Worm (Caenorhabditis elegans) whole organism, midembryonic: Measurements from ENCODE around the gene lpr-6.
A peak's percentile ranks its signal among the peaks of the same experiment; 100 is the strongest.

ENCODE experiments used
- T22C8.4 ChIP-seq: fragments of 200-800 bp; sonication (Bioruptor generic); IDR thresholded peaks from 2 replicates; pipeline ENCODE4 v1.3.6; 2022; ENCODE audit warnings: missing genetic modification characterization, missing compliant biosample characterization
- cog-1 ChIP-seq: sonication (generic microtip); optimal IDR thresholded peaks from 2 replicates; lab custom pipeline; 2016; ENCODE audit warnings: missing genetic modification characterization, missing compliant biosample characterization
- flt-1 ChIP-seq: fragments of 200-800 bp; sonication (Bioruptor generic); IDR thresholded peaks from 2 replicates; pipeline ENCODE4 v1.3.6; 2022; ENCODE audit warnings: missing genetic modification characterization, missing compliant biosample characterization
- klf-2 ChIP-seq: fragments of 200-800 bp; sonication (Bioruptor generic); conservative IDR thresholded peaks from 2 replicates; pipeline ENCODE4 v1.3.6; 2022; ENCODE audit warnings: missing genetic modification reagents, missing genetic modification characterization, missing compliant biosample characterization
- med-1 ChIP-seq: sonication (generic microtip); optimal IDR thresholded peaks from 2 replicates; lab custom pipeline; 2017; ENCODE audit warnings: missing genetic modification characterization, mild to moderate bottlenecking, missing compliant biosample characterization, antibody characterized with exemption, missing genetic modification reagents; ENCODE audit not compliant: insufficient read depth
- ref-1 ChIP-seq: fragments of 200-800 bp; sonication (Bioruptor generic); conservative IDR thresholded peaks from 2 replicates; pipeline ENCODE4 v1.3.6; 2022; ENCODE audit warnings: missing genetic modification reagents, missing genetic modification characterization, missing compliant biosample characterization
- tab-1 ChIP-seq: fragments of 200-800 bp; sonication (Bioruptor generic); IDR thresholded peaks from 2 replicates; pipeline ENCODE4 v1.3.6; 2022; ENCODE audit warnings: missing genetic modification characterization, missing compliant biosample characterization
- ztf-23 ChIP-seq: fragments of 200-800 bp; sonication (Bioruptor generic); IDR thresholded peaks from 2 replicates; pipeline ENCODE4 v1.3.6; 2022; ENCODE audit warnings: missing genetic modification reagents, missing genetic modification characterization, missing compliant biosample characterization
- ztf-29 ChIP-seq: fragments of 200-800 bp; sonication (Bioruptor generic); IDR thresholded peaks from 2 replicates; pipeline ENCODE4 v1.3.6; 2022; ENCODE audit warnings: missing genetic modification reagents, missing genetic modification characterization, missing compliant biosample characterization

lpr-6 gene

DNA sequence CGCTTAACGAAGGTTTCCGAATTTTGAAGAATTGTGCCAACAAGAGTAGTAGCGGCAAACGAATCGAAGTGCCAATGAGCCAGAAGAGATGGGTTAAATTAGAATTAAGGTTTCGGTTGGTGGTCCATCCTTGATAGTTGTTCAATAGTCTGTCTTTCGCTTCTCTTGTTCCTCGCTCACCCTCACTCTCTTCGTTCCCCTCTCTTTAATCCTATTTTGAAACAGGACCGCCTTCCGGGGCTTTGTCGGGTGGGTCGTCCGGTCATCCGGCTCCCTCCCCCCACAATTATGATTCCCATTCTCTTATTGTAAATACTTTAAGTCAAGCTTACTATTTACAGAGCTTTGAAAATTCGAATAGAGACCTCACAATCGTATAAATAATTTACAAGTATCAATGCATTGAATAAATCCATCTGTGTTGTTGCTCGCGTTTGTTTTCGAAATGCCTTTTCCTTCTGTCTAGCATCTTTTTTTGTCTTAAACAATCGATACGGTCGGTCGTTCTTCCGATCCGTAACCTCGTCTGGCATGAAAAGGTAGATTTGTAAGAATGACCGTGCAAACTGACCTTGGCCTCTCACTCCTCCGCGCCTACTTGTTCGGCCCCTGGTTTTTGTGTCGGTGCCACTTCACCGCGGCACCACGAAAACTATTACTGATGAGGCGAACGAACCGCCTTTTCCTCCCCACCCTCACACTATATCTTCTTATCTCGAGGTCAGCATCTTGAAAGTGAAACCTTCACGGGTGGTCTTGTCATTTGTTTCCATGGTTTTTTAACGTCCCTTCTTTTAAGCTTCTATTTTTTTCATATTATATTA, 26.5 kb upstream of the lpr-6 start:
- TF ChIP-seq T22C8.4 (GFP tag; lab: Robert Waterston, UW) (no peak), ref-1 (GFP tag; lab: Robert Waterston, UW) (no peak), flt-1 (GFP tag; lab: Robert Waterston, UW) (no peak), klf-2 (GFP tag; lab: Robert Waterston, UW) (no peak), cog-1 (no peak), tab-1 (GFP tag; lab: Robert Waterston, UW) (no peak), med-1 (GFP tag; lab: Kevin White, UChicago) (no peak), ztf-23 (GFP tag; lab: Robert Waterston, UW) (no peak), ztf-29 (no peak)

ce11 chrX:11033952-11034287, 25.9 kb upstream of the lpr-6 start:
- no peak for TF ChIP-seq T22C8.4 (GFP tag; lab: Robert Waterston, UW)
- TF ChIP-seq tab-1 (GFP tag; lab: Robert Waterston, UW), result no peak
- no peak for TF ChIP-seq ref-1 (GFP tag; lab: Robert Waterston, UW)
- TF ChIP-seq cog-1, result no peak
- TF ChIP-seq ztf-23 (GFP tag; lab: Robert Waterston, UW), result no peak
- no peak for TF ChIP-seq flt-1 (GFP tag; lab: Robert Waterston, UW)
- TF ChIP-seq med-1 (GFP tag; lab: Kevin White, UChicago), result no peak
- TF ChIP-seq ztf-29, result no peak
- no peak for TF ChIP-seq klf-2 (GFP tag; lab: Robert Waterston, UW)

- TF ChIP-seq med-1 (GFP tag; lab: Kevin White, UChicago) (no peak), ztf-23 (GFP tag; lab: Robert Waterston, UW) (no peak), flt-1 (GFP tag; lab: Robert Waterston, UW) (no peak), ref-1 (GFP tag; lab: Robert Waterston, UW) (no peak), T22C8.4 (GFP tag; lab: Robert Waterston, UW) (0 out of 2 replicates have a peak, but pooled peaks have one; percentile 7), klf-2 (GFP tag; lab: Robert Waterston, UW) (no peak), tab-1 (GFP tag; lab: Robert Waterston, UW) (0 out of 2 replicates have a peak, but pooled peaks have one; percentile 18), cog-1 (peak; percentile 25), ztf-29 (no peak)
Observed at ce11 chrX:11034430-11035117, 25.2 kb upstream of the lpr-6 start.

ce11 chrX:11035563-11035962, 24.2 kb upstream of the lpr-6 start:
- TF ChIP-seq flt-1 (GFP tag; lab: Robert Waterston, UW) (no peak), ztf-29 (no peak), cog-1 (no peak), med-1 (GFP tag; lab: Kevin White, UChicago) (no peak)

DNA sequence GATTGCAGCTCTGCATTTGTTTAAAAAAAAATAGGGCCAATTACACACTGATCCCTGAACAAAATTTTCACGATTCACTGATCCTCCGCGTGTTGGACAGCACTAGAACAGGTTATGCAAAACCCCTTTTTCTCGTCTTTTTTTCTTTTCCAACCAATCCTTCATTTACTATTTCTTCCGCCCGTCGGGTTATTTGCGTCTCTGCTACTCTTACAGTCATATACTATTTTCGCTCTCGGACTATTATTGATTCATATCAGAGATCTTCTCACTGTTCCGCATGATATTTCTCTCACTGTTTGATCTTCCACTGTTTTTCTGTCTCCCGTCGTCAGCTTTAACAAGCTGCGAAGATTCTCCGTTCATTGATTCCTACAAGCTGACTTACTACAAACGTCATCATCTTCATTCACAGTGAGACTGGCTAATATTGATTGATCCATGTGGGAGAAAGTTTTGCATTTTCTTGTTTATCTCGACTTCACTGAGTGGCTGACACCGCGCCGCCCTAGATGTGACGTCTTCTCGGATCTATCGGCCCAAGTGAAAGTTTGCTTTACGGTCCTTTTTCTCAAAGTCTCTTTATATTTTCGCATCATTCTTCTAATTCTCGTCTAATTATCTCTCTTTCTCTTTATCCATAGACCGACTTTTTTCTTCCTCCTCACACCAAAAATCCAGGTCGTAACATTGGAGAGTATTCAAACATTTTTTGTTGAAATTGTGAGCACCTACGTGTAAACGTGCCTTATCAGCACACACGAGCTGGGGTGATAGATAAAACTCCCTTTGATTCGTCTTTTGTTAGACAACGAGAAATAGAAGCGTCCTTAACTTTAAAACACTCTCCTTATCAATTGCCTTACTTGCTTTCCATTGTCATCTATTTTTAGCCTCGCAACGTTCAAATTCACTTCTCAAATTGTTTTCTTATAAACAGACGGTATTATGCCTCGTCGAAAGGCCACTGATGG, 23.4 kb upstream of the lpr-6 start:
- no peak for TF ChIP-seq cog-1
- no peak for TF ChIP-seq ztf-23 (GFP tag; lab: Robert Waterston, UW)
- TF ChIP-seq flt-1 (GFP tag; lab: Robert Waterston, UW), result no peak
- no peak for TF ChIP-seq tab-1 (GFP tag; lab: Robert Waterston, UW)
- TF ChIP-seq ztf-29, result no peak
- TF ChIP-seq ref-1 (GFP tag; lab: Robert Waterston, UW), result no peak
- no peak for TF ChIP-seq med-1 (GFP tag; lab: Kevin White, UChicago)
- TF ChIP-seq klf-2 (GFP tag; lab: Robert Waterston, UW), result no peak
- TF ChIP-seq T22C8.4 (GFP tag; lab: Robert Waterston, UW), result no peak

DNA sequence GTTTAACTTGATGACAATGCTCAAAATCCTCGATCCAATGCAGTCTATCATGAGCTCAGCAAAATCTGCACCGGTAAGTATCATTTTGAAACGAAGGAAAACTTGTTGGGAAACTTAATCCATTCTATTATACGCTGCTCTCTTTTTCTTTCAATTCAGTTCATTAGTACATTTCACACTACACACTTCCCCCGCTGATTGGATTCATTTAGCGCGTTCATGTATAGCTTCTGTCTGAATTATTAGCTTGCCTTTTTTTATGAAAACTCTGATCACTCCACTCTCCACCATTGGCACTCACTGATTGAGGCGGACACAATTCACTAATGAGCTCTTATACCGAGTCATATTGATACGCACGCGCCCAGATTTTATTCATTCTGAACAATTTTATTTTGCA, 21.6 kb upstream of the lpr-6 start:
- no peak for TF ChIP-seq cog-1

ce11 chrX:11042777-11043176, 17.0 kb upstream of the lpr-6 start, which contains the start of gene C09F12.3:
Gene C09F12.3 (minus strand): TSS chrX:11042877.
- TF ChIP-seq med-1 (GFP tag; lab: Kevin White, UChicago) (no peak), ref-1 (GFP tag; lab: Robert Waterston, UW) (no peak), cog-1 (no peak), ztf-23 (GFP tag; lab: Robert Waterston, UW) (no peak), klf-2 (GFP tag; lab: Robert Waterston, UW) (no peak), ztf-29 (no peak), flt-1 (GFP tag; lab: Robert Waterston, UW) (no peak), T22C8.4 (GFP tag; lab: Robert Waterston, UW) (no peak), tab-1 (GFP tag; lab: Robert Waterston, UW) (no peak)

- no peak for TF ChIP-seq T22C8.4 (GFP tag; lab: Robert Waterston, UW)
- TF ChIP-seq ref-1 (GFP tag; lab: Robert Waterston, UW), result no peak
- TF ChIP-seq ztf-23 (GFP tag; lab: Robert Waterston, UW), result no peak
- TF ChIP-seq tab-1 (GFP tag; lab: Robert Waterston, UW), result no peak
- no peak for TF ChIP-seq med-1 (GFP tag; lab: Kevin White, UChicago)
- no peak for TF ChIP-seq ztf-29
- TF ChIP-seq klf-2 (GFP tag; lab: Robert Waterston, UW), result no peak
- no peak for TF ChIP-seq flt-1 (GFP tag; lab: Robert Waterston, UW)
Observed at ce11 chrX:11047183-11047582, 12.6 kb upstream of the lpr-6 start, which contains the start of gene clc-1. Gene clc-1 (plus strand): TSS chrX:11047446.
